Worm (Caenorhabditis elegans) whole organism, L4 larva: ENCODE results near the gene F13B12.6.
A peak's percentile ranks its signal among the peaks of the same experiment; 100 is the strongest.

Experiments
- F26F4.8 ChIP-seq: fragments of 200-800 bp; sonication (Bioruptor generic); conservative IDR thresholded peaks from 2 replicates; pipeline ENCODE4 v1.3.6; 2022; ENCODE audit warnings: missing genetic modification characterization, missing compliant biosample characterization
- T26A8.4 ChIP-seq: fragments of 200-800 bp; sonication (Bioruptor generic); IDR thresholded peaks from 2 replicates; pipeline ENCODE4 v1.3.6; 2022; ENCODE audit warnings: missing genetic modification characterization, missing compliant biosample characterization
- Y5F2A.4 ChIP-seq: fragments of 200-800 bp; sonication (Bioruptor generic); optimal IDR thresholded peaks from 2 replicates; lab custom pipeline; 2018; ENCODE audit warnings: mild to moderate bottlenecking, missing genetic modification characterization, missing compliant biosample characterization
- ZK337.2 ChIP-seq: fragments of 200-800 bp; sonication (Bioruptor generic); IDR thresholded peaks from 2 replicates; pipeline ENCODE4 v1.3.6; 2022; ENCODE audit warnings: missing genetic modification reagents, missing genetic modification characterization, missing compliant biosample characterization
- ama-1 ChIP-seq: fragments of 150-350 bp; optimal IDR thresholded peaks from 2 replicates; lab custom pipeline; 2014; ENCODE audit warnings: inconsistent platforms, mixed read lengths
- attf-4 ChIP-seq: sonication (generic microtip); optimal IDR thresholded peaks from 3 replicates; lab custom pipeline; 2017; ENCODE audit warnings: missing biosample characterization, missing genetic modification characterization
- ceh-20 ChIP-seq: fragments of 200-800 bp; sonication (Bioruptor generic); IDR thresholded peaks from 2 replicates; pipeline ENCODE4 v1.3.6; 2022; ENCODE audit warnings: missing genetic modification reagents, missing genetic modification characterization, missing compliant biosample characterization
- ces-1 ChIP-seq: fragments of 150-350 bp; sonication (generic microtip); optimal IDR thresholded peaks from 4 replicates; lab custom pipeline; 2014; ENCODE audit warnings: missing biosample characterization, missing genetic modification reagents, missing genetic modification characterization
- daf-12 ChIP-seq: fragments of 150-350 bp; optimal IDR thresholded peaks from 2 replicates; lab custom pipeline; 2014; ENCODE audit warnings: missing biosample characterization, missing genetic modification reagents, missing genetic modification characterization
- daf-16 ChIP-seq, 3 experiments: sonication (generic microtip); optimal IDR thresholded peaks; 2 replicates each; lab custom pipeline; 2016 to 2017; ENCODE audit warnings: missing genetic modification characterization in 3 of 3, missing genetic modification reagents in 3 of 3, mild to moderate bottlenecking in 2 of 3, missing compliant biosample characterization in 2 of 3, missing biosample characterization in 1 of 3, moderate library complexity in 1 of 3
- daf-19 ChIP-seq: fragments of 200-800 bp; sonication (Bioruptor generic); conservative IDR thresholded peaks from 2 replicates; pipeline ENCODE4 v1.3.6; 2022; ENCODE audit warnings: missing genetic modification characterization, missing compliant biosample characterization
- dmd-6 ChIP-seq: fragments of 200-800 bp; sonication (Bioruptor generic); IDR thresholded peaks from 2 replicates; pipeline ENCODE4 v1.3.6; 2022; ENCODE audit warnings: missing genetic modification reagents, missing genetic modification characterization, missing compliant biosample characterization
- dpl-1 ChIP-seq: fragments of 150-350 bp; optimal IDR thresholded peaks from 2 replicates; lab custom pipeline; 2014; ENCODE audit warnings: missing biosample characterization, missing genetic modification reagents, missing genetic modification characterization
- duxl-1 ChIP-seq: sonication (generic microtip); optimal IDR thresholded peaks from 2 replicates; lab custom pipeline; 2016; ENCODE audit warnings: mild to moderate bottlenecking, missing genetic modification characterization, moderate library complexity, missing compliant biosample characterization; ENCODE audit not compliant: poor library complexity
- dve-1 ChIP-seq: sonication (generic microtip); optimal IDR thresholded peaks from 2 replicates; lab custom pipeline; 2017; ENCODE audit warnings: antibody characterized with exemption, mild to moderate bottlenecking, missing genetic modification characterization, missing compliant biosample characterization; ENCODE audit not compliant: insufficient read depth
- egl-27 ChIP-seq: sonication (generic microtip); optimal IDR thresholded peaks from 3 replicates; lab custom pipeline; 2017; ENCODE audit warnings: missing biosample characterization, missing genetic modification reagents, missing genetic modification characterization
- fkh-10 ChIP-seq: fragments of 150-350 bp; optimal IDR thresholded peaks from 2 replicates; lab custom pipeline; 2014; ENCODE audit warnings: missing biosample characterization, missing genetic modification reagents, missing genetic modification characterization
- fos-1 ChIP-seq: fragments of 150-350 bp; optimal IDR thresholded peaks from 2 replicates; lab custom pipeline; 2014; ENCODE audit warnings: missing biosample characterization, missing genetic modification characterization
- gei-8 ChIP-seq: fragments of 200-800 bp; sonication (Bioruptor generic); optimal IDR thresholded peaks from 2 replicates; lab custom pipeline; 2018; ENCODE audit warnings: mild to moderate bottlenecking, missing genetic modification characterization, missing compliant biosample characterization
- hlh-11 ChIP-seq: fragments of 200-800 bp; sonication (Bioruptor generic); optimal IDR thresholded peaks from 2 replicates; lab custom pipeline; 2018; ENCODE audit warnings: mild to moderate bottlenecking, missing genetic modification characterization, missing compliant biosample characterization
- hlh-30 ChIP-seq: sonication (generic microtip); optimal IDR thresholded peaks from 2 replicates; lab custom pipeline; 2017; ENCODE audit warnings: antibody characterized with exemption, mild to moderate bottlenecking, missing genetic modification characterization, missing compliant biosample characterization; ENCODE audit not compliant: insufficient read depth
- lim-7 ChIP-seq: fragments of 200-800 bp; sonication (Bioruptor generic); IDR thresholded peaks from 2 replicates; pipeline ENCODE4 v1.3.6; 2022; ENCODE audit warnings: missing genetic modification characterization, missing compliant biosample characterization
- lin-1 ChIP-seq: fragments of 200-800 bp; sonication (Bioruptor generic); IDR thresholded peaks from 2 replicates; pipeline ENCODE4 v1.3.6; 2022; ENCODE audit warnings: missing genetic modification reagents, missing genetic modification characterization, missing compliant biosample characterization
- lin-15B ChIP-seq: fragments of 150-350 bp; sonication (generic microtip); optimal IDR thresholded peaks from 3 replicates; lab custom pipeline; 2014; ENCODE audit warnings: missing biosample characterization, missing genetic modification characterization
- lin-29 ChIP-seq: fragments of 200-800 bp; sonication (Bioruptor generic); IDR thresholded peaks from 2 replicates; pipeline ENCODE4 v1.3.6; 2022; ENCODE audit warnings: missing genetic modification reagents, missing genetic modification characterization, missing compliant biosample characterization
- lin-38 ChIP-seq: fragments of 200-800 bp; sonication (Bioruptor generic); IDR thresholded peaks from 2 replicates; pipeline ENCODE4 v1.3.6; 2022; ENCODE audit warnings: missing genetic modification reagents, missing genetic modification characterization, missing compliant biosample characterization
- lir-3 ChIP-seq: sonication (generic microtip); optimal IDR thresholded peaks from 2 replicates; lab custom pipeline; 2016; ENCODE audit warnings: mild to moderate bottlenecking, missing genetic modification characterization, missing compliant biosample characterization
- lsy-2 ChIP-seq, 2 experiments: fragments of 150-350 bp in 1 of 2; sonication (generic microtip) in 1 of 2; optimal IDR thresholded peaks; 2 replicates each; lab custom pipeline; 2014 to 2017; ENCODE audit warnings: missing biosample characterization in 2 of 2, missing genetic modification characterization in 2 of 2
- madf-9 ChIP-seq: fragments of 200-800 bp; sonication (Bioruptor generic); conservative IDR thresholded peaks from 2 replicates; pipeline ENCODE4 v1.3.6; 2022; ENCODE audit warnings: missing genetic modification reagents, missing genetic modification characterization, missing compliant biosample characterization
- mdl-1 ChIP-seq, 2 experiments: fragments of 150-350 bp in 1 of 2; sonication (generic microtip) in 1 of 2; optimal IDR thresholded peaks; 2 replicates each; lab custom pipeline; 2014 to 2017; ENCODE audit warnings: missing biosample characterization in 2 of 2, missing genetic modification characterization in 2 of 2
- mep-1 ChIP-seq: fragments of 150-350 bp; sonication (generic microtip); optimal IDR thresholded peaks from 3 replicates; lab custom pipeline; 2014; ENCODE audit warnings: missing biosample characterization, missing genetic modification characterization
- mxl-2 ChIP-seq: fragments of 200-800 bp; sonication (Bioruptor generic); conservative IDR thresholded peaks from 2 replicates; pipeline ENCODE4 v1.3.6; 2022; ENCODE audit warnings: missing genetic modification reagents, missing genetic modification characterization, missing compliant biosample characterization
- nhr-10 ChIP-seq: fragments of 150-350 bp; optimal IDR thresholded peaks from 2 replicates; lab custom pipeline; 2014; ENCODE audit warnings: missing biosample characterization, missing genetic modification characterization
- nhr-102 ChIP-seq: sonication (generic microtip); optimal IDR thresholded peaks from 2 replicates; lab custom pipeline; 2016; ENCODE audit warnings: mild to moderate bottlenecking, missing genetic modification characterization, moderate library complexity, missing compliant biosample characterization
- nhr-111 ChIP-seq: fragments of 200-800 bp; sonication (Bioruptor generic); optimal IDR thresholded peaks from 2 replicates; lab custom pipeline; 2018; ENCODE audit warnings: mild to moderate bottlenecking, missing genetic modification characterization, missing compliant biosample characterization
- nhr-28 ChIP-seq: fragments of 150-350 bp; optimal IDR thresholded peaks from 2 replicates; lab custom pipeline; 2014; ENCODE audit warnings: missing biosample characterization, missing genetic modification characterization
- nhr-42 ChIP-seq: fragments of 200-800 bp; sonication (Bioruptor generic); IDR thresholded peaks from 2 replicates; pipeline ENCODE4 v1.3.6; 2022; ENCODE audit warnings: missing genetic modification characterization, missing compliant biosample characterization
- nhr-48 ChIP-seq: sonication (generic microtip); optimal IDR thresholded peaks from 2 replicates; lab custom pipeline; 2016; ENCODE audit warnings: mild to moderate bottlenecking, missing genetic modification characterization, missing compliant biosample characterization
- php-3 ChIP-seq: fragments of 200-800 bp; sonication (Bioruptor generic); IDR thresholded peaks from 2 replicates; pipeline ENCODE4 v1.3.6; 2022; ENCODE audit warnings: missing genetic modification reagents, missing genetic modification characterization, missing compliant biosample characterization
- saeg-2 ChIP-seq: fragments of 200-800 bp; sonication (Bioruptor generic); IDR thresholded peaks from 2 replicates; pipeline ENCODE4 v1.3.6; 2022; ENCODE audit warnings: missing genetic modification reagents, missing genetic modification characterization, missing compliant biosample characterization
- tag-97 ChIP-seq: fragments of 200-800 bp; sonication (Bioruptor generic); IDR thresholded peaks from 2 replicates; pipeline ENCODE4 v1.3.6; 2022; ENCODE audit warnings: missing genetic modification characterization, missing compliant biosample characterization
- tra-1 ChIP-seq: fragments of 200-800 bp; sonication (Bioruptor generic); IDR thresholded peaks from 2 replicates; pipeline ENCODE4 v1.3.6; 2022; ENCODE audit warnings: missing genetic modification reagents, missing genetic modification characterization, missing compliant biosample characterization
- unc-130 ChIP-seq: sonication (generic microtip); optimal IDR thresholded peaks from 2 replicates; lab custom pipeline; 2016; ENCODE audit warnings: missing genetic modification reagents, missing genetic modification characterization, missing compliant biosample characterization
- unc-62 ChIP-seq, 3 experiments: fragments of 150-350 bp in 1 of 3; sonication (generic microtip); optimal IDR thresholded peaks in 2 of 3; peaks in 1 of 3; 1 replicate in 1 of 3; 2 replicates in 2 of 3; lab custom pipeline; 2014 to 2017; ENCODE audit warnings: missing biosample characterization in 3 of 3, missing genetic modification characterization in 3 of 3, missing genetic modification reagents in 3 of 3, missing genotype in 1 of 3
- zag-1 ChIP-seq: fragments of 150-350 bp; optimal IDR thresholded peaks from 2 replicates; lab custom pipeline; 2014; ENCODE audit warnings: missing biosample characterization, missing genetic modification characterization
- zip-11 ChIP-seq: fragments of 200-800 bp; sonication (Bioruptor generic); IDR thresholded peaks from 2 replicates; pipeline ENCODE4 v1.3.6; 2022; ENCODE audit warnings: missing genetic modification characterization, missing compliant biosample characterization
- ztf-11 ChIP-seq: fragments of 150-350 bp; optimal IDR thresholded peaks from 2 replicates; lab custom pipeline; 2014; ENCODE audit warnings: missing biosample characterization, missing genetic modification characterization

Gene F13B12.6

ce11 chrIV:10463987-10464638 lies 46.4 kb upstream of the F13B12.6 start, which contains the start of gene ugt-43 (continued):
- no peak for TF ChIP-seq daf-16 (GFP tag; optimal IDR thresholded peaks at IDR 0.05; lab: Kevin White, UChicago)
- peak; percentile 33 for TF ChIP-seq daf-16 (tag; optimal IDR thresholded peaks at IDR 0.05; lab: Kevin White, UChicago)
- TF ChIP-seq, all 104 proteins: peak for 5

- TF ChIP-seq tra-1 (peak; percentile 87), daf-16 (GFP tag; optimal IDR thresholded peaks at IDR 0.05; lab: Kevin White, UChicago) (peak in 1 of 2 experiments; percentile 71), daf-16 (tag; optimal IDR thresholded peaks at IDR 0.05; lab: Kevin White, UChicago) (peak; percentile 82), unc-130 (GFP tag; lab: Kevin White, UChicago) (no peak), madf-9 (GFP tag; lab: Robert Waterston, UW) (no peak), lin-38 (GFP tag; lab: Robert Waterston, UW) (no peak), unc-62 (GFP tag; optimal IDR thresholded peaks at IDR 0.05 in 1 of 2; lab: Kevin White, UChicago) (peak in 1 of 2 experiments; percentile 81), unc-62 (tag; optimal IDR thresholded peaks at IDR 0.05; lab: Kevin White, UChicago) (no peak), lsy-2 (tag; optimal IDR thresholded peaks at IDR 0.05; lab: Kevin White, UChicago) (no peak), F26F4.8 (GFP tag; lab: Robert Waterston, UW) (no peak), mdl-1 (tag; optimal IDR thresholded peaks at IDR 0.05; lab: Kevin White, UChicago) (no peak), zip-11 (no peak), ama-1 (lab: Kevin White, UChicago) (no peak), saeg-2 (GFP tag; lab: Robert Waterston, UW) (peak; percentile 77; the same call in 1 of the 2 replicates), daf-19 (GFP tag; lab: Robert Waterston, UW) (no peak), nhr-28 (tag; lab: Kevin White, UChicago) (peak; percentile 77), nhr-10 (no peak), egl-27 (no peak), mep-1 (tag; lab: Kevin White, UChicago) (no peak), mxl-2 (GFP tag; lab: Robert Waterston, UW) (peak; percentile 89), gei-8 (GFP tag; lab: Kevin White, UChicago) (no peak), ztf-11 (tag; lab: Kevin White, UChicago) (no peak), tag-97 (no peak), lir-3 (tag; lab: Kevin White, UChicago) (no peak), lin-29 (GFP tag; lab: Robert Waterston, UW) (no peak), lim-7 (no peak), nhr-102 (tag; lab: Kevin White, UChicago) (peak; percentile 71), T26A8.4 (GFP tag; lab: Robert Waterston, UW) (0 out of 2 replicates have a peak, but pooled peaks have one; percentile 14), ceh-20 (peak; percentile 76), daf-12 (no peak), lin-15B (tag; lab: Kevin White, UChicago) (no peak), hlh-30 (peak; percentile 55), Y5F2A.4 (GFP tag; lab: Kevin White, UChicago) (no peak), zag-1 (no peak), fos-1 (no peak), nhr-111 (GFP tag; lab: Kevin White, UChicago) (no peak), dve-1 (peak; percentile 83), fkh-10 (GFP tag; lab: Kevin White, UChicago) (no peak), lin-1 (GFP tag; lab: Robert Waterston, UW) (peak; percentile 84), dmd-6 (GFP tag; lab: Robert Waterston, UW) (peak; percentile 98), php-3 (GFP tag; lab: Robert Waterston, UW) (peak; percentile 96), hlh-11 (tag; lab: Kevin White, UChicago) (peak; percentile 91), nhr-42 (0 out of 2 replicates have a peak, but pooled peaks have one; percentile 29), duxl-1 (tag; lab: Kevin White, UChicago) (no peak), ces-1 (no peak), attf-4 (tag; lab: Kevin White, UChicago) (no peak), nhr-48 (tag; lab: Kevin White, UChicago) (peak; percentile 80), dpl-1 (GFP tag; lab: Kevin White, UChicago) (no peak), ZK337.2 (no peak)
These were observed 45.4 kb upstream of the F13B12.6 start for ce11 chrIV:10463127-10463526.
